Worm (Caenorhabditis elegans) whole organism, L4 larva: Measurements from ENCODE around the gene T26E4.18.
"Not testable (repeated sequence)": the region's sequence is repeated elsewhere in the genome, so short reads cannot be mapped to it uniquely, and the experiment has no call there.

Experiments
- D1046.2 ChIP-seq: fragments of 200-800 bp; sonication (Bioruptor generic); IDR thresholded peaks from 2 replicates; pipeline ENCODE4 v1.3.6; 2022; ENCODE audit warnings: missing genetic modification characterization, missing compliant biosample characterization
- F44E2.7 ChIP-seq: fragments of 200-800 bp; sonication (Bioruptor generic); IDR thresholded peaks from 2 replicates; pipeline ENCODE4 v2.1.2; 2022; ENCODE audit warnings: missing genetic modification characterization, missing compliant biosample characterization
- Y48G9A.11 ChIP-seq: fragments of 200-800 bp; sonication (Bioruptor generic); IDR thresholded peaks from 2 replicates; pipeline ENCODE4 v1.3.6; 2022; ENCODE audit warnings: missing genetic modification reagents, missing genetic modification characterization, missing compliant biosample characterization
- ZK546.5 ChIP-seq, 2 experiments: sonication (generic microtip); optimal IDR thresholded peaks; 2 replicates each; lab custom pipeline; 2017; ENCODE audit warnings: missing biosample characterization in 2 of 2, missing genetic modification characterization in 2 of 2
- aha-1 ChIP-seq: fragments of 150-350 bp; peaks from one replicate; lab custom pipeline; 2014; ENCODE audit warnings: missing biosample characterization, missing genetic modification characterization
- arid-1 ChIP-seq: fragments of 200-800 bp; sonication (Bioruptor generic); conservative IDR thresholded peaks from 2 replicates; pipeline ENCODE4 v1.3.6; 2022; ENCODE audit warnings: missing genetic modification reagents, missing genetic modification characterization, missing compliant biosample characterization
- ceh-28 ChIP-seq: fragments of 150-350 bp; optimal IDR thresholded peaks from 2 replicates; lab custom pipeline; 2014; ENCODE audit warnings: missing biosample characterization, missing genetic modification reagents, missing genetic modification characterization
- ceh-44 ChIP-seq: fragments of 200-800 bp; sonication (Bioruptor generic); IDR thresholded peaks from 2 replicates; pipeline ENCODE4 v1.3.6; 2022; ENCODE audit warnings: missing genetic modification reagents, missing genetic modification characterization, missing compliant biosample characterization
- ces-1 ChIP-seq: fragments of 150-350 bp; sonication (generic microtip); optimal IDR thresholded peaks from 4 replicates; lab custom pipeline; 2014; ENCODE audit warnings: missing biosample characterization, missing genetic modification reagents, missing genetic modification characterization
- daf-12 ChIP-seq: fragments of 150-350 bp; optimal IDR thresholded peaks from 2 replicates; lab custom pipeline; 2014; ENCODE audit warnings: missing biosample characterization, missing genetic modification reagents, missing genetic modification characterization
- daf-16 ChIP-seq, 3 experiments: sonication (generic microtip); optimal IDR thresholded peaks; 2 replicates each; lab custom pipeline; 2016 to 2017; ENCODE audit warnings: missing genetic modification characterization in 3 of 3, missing genetic modification reagents in 3 of 3, mild to moderate bottlenecking in 2 of 3, missing compliant biosample characterization in 2 of 3, missing biosample characterization in 1 of 3, moderate library complexity in 1 of 3
- daf-19 ChIP-seq: fragments of 200-800 bp; sonication (Bioruptor generic); conservative IDR thresholded peaks from 2 replicates; pipeline ENCODE4 v1.3.6; 2022; ENCODE audit warnings: missing genetic modification characterization, missing compliant biosample characterization
- dmd-6 ChIP-seq: fragments of 200-800 bp; sonication (Bioruptor generic); IDR thresholded peaks from 2 replicates; pipeline ENCODE4 v1.3.6; 2022; ENCODE audit warnings: missing genetic modification reagents, missing genetic modification characterization, missing compliant biosample characterization
- fkh-10 ChIP-seq: fragments of 150-350 bp; optimal IDR thresholded peaks from 2 replicates; lab custom pipeline; 2014; ENCODE audit warnings: missing biosample characterization, missing genetic modification reagents, missing genetic modification characterization
- hlh-30 ChIP-seq: sonication (generic microtip); optimal IDR thresholded peaks from 2 replicates; lab custom pipeline; 2017; ENCODE audit warnings: antibody characterized with exemption, mild to moderate bottlenecking, missing genetic modification characterization, missing compliant biosample characterization; ENCODE audit not compliant: insufficient read depth
- jun-1 ChIP-seq: fragments of 150-350 bp; optimal IDR thresholded peaks from 2 replicates; lab custom pipeline; 2014; ENCODE audit warnings: missing biosample characterization, missing genetic modification reagents, missing genetic modification characterization
- lim-7 ChIP-seq: fragments of 200-800 bp; sonication (Bioruptor generic); IDR thresholded peaks from 2 replicates; pipeline ENCODE4 v1.3.6; 2022; ENCODE audit warnings: missing genetic modification characterization, missing compliant biosample characterization
- lin-38 ChIP-seq: fragments of 200-800 bp; sonication (Bioruptor generic); IDR thresholded peaks from 2 replicates; pipeline ENCODE4 v1.3.6; 2022; ENCODE audit warnings: missing genetic modification reagents, missing genetic modification characterization, missing compliant biosample characterization
- lir-3 ChIP-seq: sonication (generic microtip); optimal IDR thresholded peaks from 2 replicates; lab custom pipeline; 2016; ENCODE audit warnings: mild to moderate bottlenecking, missing genetic modification characterization, missing compliant biosample characterization
- madf-9 ChIP-seq: fragments of 200-800 bp; sonication (Bioruptor generic); conservative IDR thresholded peaks from 2 replicates; pipeline ENCODE4 v1.3.6; 2022; ENCODE audit warnings: missing genetic modification reagents, missing genetic modification characterization, missing compliant biosample characterization
- mdt-29 ChIP-seq: fragments of 200-800 bp; sonication (Bioruptor generic); IDR thresholded peaks from 2 replicates; pipeline ENCODE4 v1.3.6; 2022; ENCODE audit warnings: missing genetic modification reagents, missing genetic modification characterization, missing compliant biosample characterization
- mxl-3 ChIP-seq: fragments of 200-800 bp; sonication (Bioruptor generic); optimal IDR thresholded peaks from 2 replicates; lab custom pipeline; 2018; ENCODE audit warnings: mild to moderate bottlenecking, missing genetic modification characterization, missing compliant biosample characterization
- nhr-28 ChIP-seq: fragments of 150-350 bp; optimal IDR thresholded peaks from 2 replicates; lab custom pipeline; 2014; ENCODE audit warnings: missing biosample characterization, missing genetic modification characterization
- nhr-41 ChIP-seq: fragments of 200-800 bp; sonication (Bioruptor generic); IDR thresholded peaks from 2 replicates; pipeline ENCODE4 v1.3.6; 2022; ENCODE audit warnings: missing genetic modification reagents, missing genetic modification characterization, missing compliant biosample characterization
- pha-4 ChIP-seq, 2 experiments: fragments of 150-350 bp in 1 of 2; fragments of 200-800 bp in 1 of 2; sonication (Bioruptor generic) in 1 of 2; IDR thresholded peaks in 1 of 2; optimal IDR thresholded peaks in 1 of 2; 2 replicates each; pipeline versions ENCODE4 v1.3.6 to Lab custom; 2014 to 2022; ENCODE audit warnings: missing genetic modification characterization in 2 of 2, missing genetic modification reagents in 2 of 2, missing biosample characterization in 1 of 2, missing compliant biosample characterization in 1 of 2
- php-3 ChIP-seq: fragments of 200-800 bp; sonication (Bioruptor generic); IDR thresholded peaks from 2 replicates; pipeline ENCODE4 v1.3.6; 2022; ENCODE audit warnings: missing genetic modification reagents, missing genetic modification characterization, missing compliant biosample characterization
- unc-39 ChIP-seq: sonication (generic microtip); optimal IDR thresholded peaks from 2 replicates; lab custom pipeline; 2017; ENCODE audit warnings: missing biosample characterization, missing genetic modification characterization
- unc-62 ChIP-seq, 3 experiments: fragments of 150-350 bp in 1 of 3; sonication (generic microtip); optimal IDR thresholded peaks in 2 of 3; peaks in 1 of 3; 1 replicate in 1 of 3; 2 replicates in 2 of 3; lab custom pipeline; 2014 to 2017; ENCODE audit warnings: missing biosample characterization in 3 of 3, missing genetic modification characterization in 3 of 3, missing genetic modification reagents in 3 of 3, missing genotype in 1 of 3
- vab-7 ChIP-seq: fragments of 200-800 bp; sonication (Bioruptor generic); IDR thresholded peaks from 2 replicates; pipeline ENCODE4 v1.3.6; 2022; ENCODE audit warnings: missing genetic modification reagents, missing genetic modification characterization, missing compliant biosample characterization
- zip-2 ChIP-seq: fragments of 150-350 bp; optimal IDR thresholded peaks from 2 replicates; lab custom pipeline; 2014; ENCODE audit warnings: missing biosample characterization, missing genetic modification characterization

T26E4.18 gene

ce11 chrV:15824866-15825265 is 21.2 kb upstream of the T26E4.18 start, which contains the start of gene srbc-50:
Gene srbc-50, minus strand, starts transcription at chrV:15824966.
- TF ChIP-seq daf-12 (tag; lab: Kevin White, UChicago) (no peak), daf-19 (GFP tag; lab: Robert Waterston, UW) (no peak), ceh-28 (tag; lab: Kevin White, UChicago) (no peak), Y48G9A.11 (no peak), madf-9 (no peak), jun-1 (tag; lab: Kevin White, UChicago) (no peak), D1046.2 (GFP tag; lab: Robert Waterston, UW) (no peak), F44E2.7 (GFP tag; lab: Robert Waterston, UW) (no peak), php-3 (GFP tag; lab: Robert Waterston, UW) (no peak), mdt-29 (GFP tag; lab: Robert Waterston, UW) (no peak), pha-4 (GFP tag; IDR thresholded peaks at IDR 0.05; lab: Robert Waterston, UW) (no peak), pha-4 (tag; optimal IDR thresholded peaks at IDR 0.05; lab: Kevin White, UChicago) (no peak)

ce11 chrV:15821398-15821797 is 17.8 kb upstream of the T26E4.18 start, which contains the start of gene srbc-49:
Gene srbc-49, plus strand, starts transcription at chrV:15821698.
- TF ChIP-seq arid-1 (GFP tag; lab: Robert Waterston, UW): no peak
- TF ChIP-seq daf-16 (GFP tag; optimal IDR thresholded peaks at IDR 0.05; lab: Kevin White, UChicago): no peak
- TF ChIP-seq daf-16 (tag; optimal IDR thresholded peaks at IDR 0.05; lab: Kevin White, UChicago): no peak
- TF ChIP-seq ces-1 (GFP tag; lab: Kevin White, UChicago): no peak
- no peak for TF ChIP-seq lin-38 (GFP tag; lab: Robert Waterston, UW)
- no peak for TF ChIP-seq madf-9
- TF ChIP-seq unc-39 (tag; lab: Kevin White, UChicago): no peak
- TF ChIP-seq fkh-10 (GFP tag; lab: Kevin White, UChicago): no peak
- no peak for TF ChIP-seq ZK546.5 (tag; optimal IDR thresholded peaks at IDR 0.05; lab: Kevin White, UChicago)
- no peak for TF ChIP-seq nhr-41 (GFP tag; lab: Robert Waterston, UW)
- TF ChIP-seq daf-19 (GFP tag; lab: Robert Waterston, UW): no peak
- TF ChIP-seq, all 104 proteins: peak for 0

ce11 chrV:15819983-15820382 is 16.3 kb upstream of the T26E4.18 start, which contains the start of gene srbc-48:
Gene srbc-48, plus strand, starts transcription at chrV:15820283.
- TF ChIP-seq aha-1 (tag; lab: Kevin White, UChicago) (peak; percentile 36), lim-7 (GFP tag; lab: Robert Waterston, UW) (no peak)

ce11 chrV:15817746-15818145 is 14.1 kb upstream of the T26E4.18 start, which contains the start of gene abf-3:
Gene abf-3, minus strand, starts transcription at chrV:15817846.
- TF ChIP-seq unc-39 (tag; lab: Kevin White, UChicago) (no peak), aha-1 (tag; lab: Kevin White, UChicago) (peak; percentile 18)

ce11 chrV:15815962-15816432 is 12.3 kb upstream of the T26E4.18 start, which contains the start of the genes fbxa-69 and F54B8.4:
Gene fbxa-69, minus strand, starts transcription at chrV:15815971.
Gene F54B8.4, plus strand, starts transcription at chrV:15816382.
- TF ChIP-seq nhr-28 (tag; lab: Kevin White, UChicago): peak; percentile 43
- no peak for TF ChIP-seq vab-7 (GFP tag; lab: Robert Waterston, UW)
- TF ChIP-seq hlh-30: peak; percentile 24
- TF ChIP-seq aha-1 (tag; lab: Kevin White, UChicago): peak; percentile 32
- peak; percentile 12; the same call in 1 of the 2 replicates for TF ChIP-seq dmd-6 (GFP tag; lab: Robert Waterston, UW)
- TF ChIP-seq mxl-3 (GFP tag; lab: Kevin White, UChicago): peak; percentile 31
- peak; percentile 71 for TF ChIP-seq zip-2 (tag; lab: Kevin White, UChicago)
- no peak for TF ChIP-seq Y48G9A.11

- not testable (repeated sequence) for TF ChIP-seq unc-62 (GFP tag; optimal IDR thresholded peaks at IDR 0.05 in 1 of 2; lab: Kevin White, UChicago); unc-62 (tag; optimal IDR thresholded peaks at IDR 0.05; lab: Kevin White, UChicago); lir-3 (tag; lab: Kevin White, UChicago); ceh-44 (GFP tag; lab: Robert Waterston, UW)
Measured at ce11 chrV:15811982-15812381, 8.3 kb upstream of the T26E4.18 start, which contains the start of gene nhr-282. Gene nhr-282, plus strand, starts transcription at chrV:15812282.
